Fruit fly (Drosophila melanogaster): ENCODE results near the gene CG12991.

CG12991 gene

DNA sequence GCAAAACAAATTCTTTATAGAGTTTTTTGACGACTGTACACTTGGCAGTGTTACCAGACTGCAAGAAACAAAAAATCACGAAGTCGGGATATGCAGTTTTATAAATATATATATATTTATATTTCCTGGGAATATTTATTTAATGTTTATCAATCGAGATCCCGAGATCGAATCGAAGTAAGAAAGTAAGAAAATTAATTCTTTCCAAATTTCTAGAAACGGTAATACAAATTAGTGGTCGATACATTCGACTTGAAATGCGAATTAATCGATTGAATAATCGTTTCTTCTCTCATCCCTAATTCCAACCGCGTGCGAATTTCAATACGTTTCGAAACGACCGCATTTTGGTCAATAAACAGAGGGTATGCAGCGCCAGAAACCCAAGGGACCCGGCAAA lies 56.3 kb downstream of the CG12991 start, which contains the start of the genes CG8289 and CG5800 (continued):
- TF ChIP-seq CG9437 (GFP tag; optimal IDR thresholded peaks at IDR 0.05) (no peak), CG31365 (tag; optimal IDR thresholded peaks at IDR 0.05) (no peak), Hr39 (optimal IDR thresholded peaks at IDR 0.05) (no peak), seq (GFP tag; IDR thresholded peaks at IDR 0.05) (no peak), Atf-2 (GFP tag; optimal IDR thresholded peaks at IDR 0.05) (no peak), ttk (GFP tag; IDR thresholded peaks at IDR 0.05) (no peak), CG11456 (GFP tag; IDR thresholded peaks at IDR 0.05) (no peak), CG4404 (GFP tag; IDR thresholded peaks at IDR 0.05) (no peak), MBD-R2 (GFP tag; IDR thresholded peaks at IDR 0.05) (peak; percentile 64), lilli (GFP tag; optimal IDR thresholded peaks at IDR 0.05) (no peak), Sry-δ (GFP tag; optimal IDR thresholded peaks at IDR 0.05) (peak; percentile 79), D19B (GFP tag; optimal IDR thresholded peaks at IDR 0.05) (no peak), zf30C (GFP tag; optimal IDR thresholded peaks at IDR 0.05) (peak; percentile 59), crc (GFP tag; optimal IDR thresholded peaks at IDR 0.05) (no peak), aop (GFP tag; IDR thresholded peaks at IDR 0.05) (no peak), ab (GFP tag; optimal IDR thresholded peaks at IDR 0.05) (no peak), wor (GFP tag; IDR thresholded peaks at IDR 0.05) (no peak), HLH54F (GFP tag; optimal IDR thresholded peaks at IDR 0.05) (no peak), twi (tag; optimal IDR thresholded peaks at IDR 0.05) (no peak), CG1832 (GFP tag; optimal IDR thresholded peaks at IDR 0.05) (no peak), CG13296 (GFP tag; optimal IDR thresholded peaks at IDR 0.05) (no peak), CG1647 (GFP tag; optimal IDR thresholded peaks at IDR 0.05) (no peak), CG7271 (tag; optimal IDR thresholded peaks at IDR 0.05) (no peak), CG34422 (GFP tag; IDR thresholded peaks at IDR 0.05) (no peak), vnd (GFP tag; IDR thresholded peaks at IDR 0.05; ENCODE audit: partially characterized antibody) (peak; percentile 54), Spps (tag; optimal IDR thresholded peaks at IDR 0.05) (no peak), Awh (GFP tag; IDR thresholded peaks at IDR 0.05) (no peak), Side (GFP tag; optimal IDR thresholded peaks at IDR 0.05) (no peak), CG7745 (tag; optimal IDR thresholded peaks at IDR 0.05) (no peak), Lhr (GFP tag; optimal IDR thresholded peaks at IDR 0.05) (no peak), CG30431 (GFP tag; optimal IDR thresholded peaks at IDR 0.05) (no peak), CG17912 (GFP tag; optimal IDR thresholded peaks at IDR 0.05) (no peak)

DNA sequence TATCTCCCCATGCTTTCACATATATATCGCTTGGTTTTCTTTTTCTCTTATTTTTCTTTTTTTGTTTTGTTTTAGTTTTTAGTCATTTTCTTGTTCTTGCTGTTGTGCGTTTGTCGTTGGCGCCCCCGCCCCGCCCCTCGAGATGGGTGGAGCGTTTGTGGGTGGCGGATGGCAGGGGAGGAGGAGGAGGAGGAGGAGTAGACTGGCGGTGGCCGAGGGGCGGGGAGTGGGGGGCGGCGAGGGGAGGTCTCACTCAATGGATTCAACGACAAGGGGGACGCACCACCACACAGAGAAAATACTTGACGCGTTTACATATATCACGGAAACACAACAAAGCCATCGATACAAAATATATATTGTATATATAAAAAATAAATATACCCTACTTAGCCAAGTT lies 61.2 kb downstream of the CG12991 start:
- TF ChIP-seq sr (GFP tag; IDR thresholded peaks at IDR 0.05) (0 out of 3 replicates have a peak, but pooled peaks have one; percentile 29), z (GFP tag; IDR thresholded peaks at IDR 0.05) (peak; percentile 65; the same call in 2 of the 3 replicates), crol (GFP tag; IDR thresholded peaks at IDR 0.05) (peak; percentile 94), dmrt99B (tag; optimal IDR thresholded peaks at IDR 0.05) (no peak)

All from whole organism, embryonic.